Worm (Caenorhabditis elegans): Measurements from ENCODE around the gene iff-2.

iff-2 gene

DNA sequence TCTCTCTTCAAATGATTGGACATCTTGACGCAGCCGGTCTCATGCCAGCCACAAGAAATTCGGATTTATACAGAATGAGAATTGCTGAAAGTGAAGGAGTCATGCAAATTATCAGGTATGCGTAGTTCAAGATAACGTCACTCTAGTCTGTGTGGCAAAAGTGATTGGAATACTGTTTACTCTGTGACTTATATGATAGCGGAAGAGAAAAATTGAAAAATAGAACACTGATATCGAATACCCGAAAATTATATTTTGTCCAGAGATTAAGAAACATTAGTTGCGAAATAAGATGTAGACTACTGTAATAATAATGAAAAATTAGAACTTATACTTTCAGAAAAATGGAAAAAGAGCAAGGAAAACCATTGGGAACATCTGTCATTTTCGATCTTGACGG is 45.6 kb downstream of the iff-2 start (continued):
- TF ChIP-seq nhr-42 (GFP tag; IDR thresholded peaks at IDR 0.05) (no peak), pha-4 (GFP tag; IDR thresholded peaks at IDR 0.05) (no peak), pha-4 (tag; optimal IDR thresholded peaks at IDR 0.05) (no peak), zip-11 (GFP tag; IDR thresholded peaks at IDR 0.05) (no peak), unc-62 (GFP tag; optimal IDR thresholded peaks at IDR 0.05 in 1 of 2) (no peak), unc-62 (tag; optimal IDR thresholded peaks at IDR 0.05) (no peak), egl-43 (GFP tag; IDR thresholded peaks at IDR 0.05) (no peak), Y48G9A.11 (GFP tag; IDR thresholded peaks at IDR 0.05) (no peak), daf-16 (GFP tag; optimal IDR thresholded peaks at IDR 0.05) (no peak), daf-16 (tag; optimal IDR thresholded peaks at IDR 0.05) (peak; percentile 78), F49E8.2 (tag; optimal IDR thresholded peaks at IDR 0.05; ENCODE audit: borderline replicate concordance) (no peak), nhr-41 (GFP tag; IDR thresholded peaks at IDR 0.05) (no peak), nhr-28 (tag; optimal IDR thresholded peaks at IDR 0.05) (peak; percentile 95), nhr-111 (GFP tag; optimal IDR thresholded peaks at IDR 0.05) (no peak), nhr-76 (tag; optimal IDR thresholded peaks at IDR 0.05) (no peak), lin-1 (GFP tag; IDR thresholded peaks at IDR 0.05) (no peak), F37D6.2 (tag; optimal IDR thresholded peaks at IDR 0.05) (no peak), pqm-1 (tag; optimal IDR thresholded peaks at IDR 0.05) (peak; percentile 81), hlh-11 (tag; optimal IDR thresholded peaks at IDR 0.05) (peak; percentile 41), tra-1 (GFP tag; IDR thresholded peaks at IDR 0.05) (0 out of 2 replicates have a peak, but pooled peaks have one; percentile 30)

DNA sequence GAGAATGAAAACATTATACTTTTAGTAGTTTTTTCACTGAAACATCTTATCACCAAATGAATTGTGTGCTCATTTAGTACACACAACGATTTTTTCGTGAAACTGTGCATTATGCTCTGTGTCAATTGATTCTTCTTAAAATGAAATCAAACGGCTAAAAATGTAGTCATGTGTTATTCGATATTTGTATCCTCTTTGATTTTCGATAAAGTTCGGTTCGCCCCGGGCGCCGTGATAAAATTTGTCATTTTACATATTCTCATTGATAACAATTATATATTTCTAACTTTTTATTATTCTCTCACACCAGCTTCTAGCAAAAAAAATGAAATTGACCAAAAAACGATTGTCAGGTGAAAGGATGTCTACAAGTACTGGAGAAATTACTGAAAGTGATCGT is 46.4 kb downstream of the iff-2 start, which contains the start of gene ctg-2:
Gene ctg-2, plus strand, starts transcription at position 326 of the 400 bp plus-strand sequence.
- peak; percentile 39; the same call in 1 of the 2 replicates for TF ChIP-seq php-3 (GFP tag; IDR thresholded peaks at IDR 0.05)
- peak; percentile 58 for TF ChIP-seq dmd-6 (GFP tag; IDR thresholded peaks at IDR 0.05)
- TF ChIP-seq lim-7 (GFP tag; IDR thresholded peaks at IDR 0.05), result no peak
- no peak for TF ChIP-seq duxl-1 (tag; optimal IDR thresholded peaks at IDR 0.05; ENCODE audit: poor library complexity)
- no peak for TF ChIP-seq daf-19 (GFP tag; conservative IDR thresholded peaks at IDR 0.05)
- TF ChIP-seq dve-1 (tag; optimal IDR thresholded peaks at IDR 0.05; ENCODE audit: insufficient read depth), result peak; percentile 57
- peak; percentile 91 for TF ChIP-seq nhr-28 (tag; optimal IDR thresholded peaks at IDR 0.05)
- peak; percentile 7 for TF ChIP-seq T20F7.1 (GFP tag; optimal IDR thresholded peaks at IDR 0.05)
- no peak for TF ChIP-seq dpl-1 (GFP tag; optimal IDR thresholded peaks at IDR 0.05)
- TF ChIP-seq nhr-42 (GFP tag; IDR thresholded peaks at IDR 0.05), result no peak
- no peak for TF ChIP-seq sdz-12 (GFP tag; optimal IDR thresholded peaks at IDR 0.05)
- TF ChIP-seq pqm-1 (tag; optimal IDR thresholded peaks at IDR 0.05), result peak; percentile 75
- no peak for TF ChIP-seq mdt-29 (GFP tag; IDR thresholded peaks at IDR 0.05)
- peak in 1 of 2 experiments; percentile 86 for TF ChIP-seq unc-62 (GFP tag; optimal IDR thresholded peaks at IDR 0.05 in 1 of 2)
- no peak for TF ChIP-seq unc-62 (tag; optimal IDR thresholded peaks at IDR 0.05)
- no peak for TF ChIP-seq zfp-3 (GFP tag; conservative IDR thresholded peaks at IDR 0.05)
- TF ChIP-seq dmd-8 (GFP tag; IDR thresholded peaks at IDR 0.05), result no peak
- no peak for TF ChIP-seq zag-1 (tag; optimal IDR thresholded peaks at IDR 0.05)
- TF ChIP-seq daf-16 (GFP tag; optimal IDR thresholded peaks at IDR 0.05), result no peak
- TF ChIP-seq daf-16 (tag; optimal IDR thresholded peaks at IDR 0.05), result peak; percentile 55
- TF ChIP-seq jun-1 (tag; optimal IDR thresholded peaks at IDR 0.05), result no peak
